Fruit fly (Drosophila melanogaster) whole organism, embryonic: ENCODE results near the gene CG13924.

Source experiments
- Adf1 ChIP-seq: fragments of 200-800 bp; sonication (Bioruptor generic); IDR thresholded peaks from 2 replicates; pipeline ENCODE4 v1.3.6; 2022; ENCODE audit warnings: missing biosample characterization, missing genetic modification characterization
- Aef1 ChIP-seq: fragments of 200-800 bp; sonication (Bioruptor generic); IDR thresholded peaks from 3 replicates; pipeline ENCODE4 v1.3.6; 2022; ENCODE audit warnings: missing biosample characterization, missing genetic modification characterization
- B-H2 ChIP-seq: fragments of 200-800 bp; sonication (Bioruptor generic); optimal IDR thresholded peaks from 2 replicates; lab custom pipeline; 2018; ENCODE audit warnings: missing biosample characterization, mild to moderate bottlenecking, missing genetic modification characterization
- C15 ChIP-seq: fragments of 200-800 bp; sonication (Bioruptor generic); IDR thresholded peaks from 3 replicates; pipeline ENCODE4 v1.3.6; 2022; ENCODE audit warnings: missing biosample characterization, missing genetic modification characterization
- CG10543 ChIP-seq: fragments of 200-800 bp; sonication (Bioruptor generic); optimal IDR thresholded peaks from 3 replicates; lab custom pipeline; 2017; ENCODE audit warnings: missing biosample characterization, mild to moderate bottlenecking, missing genetic modification characterization, moderate library complexity
- CG12391 ChIP-seq: fragments of 200-800 bp; sonication (Bioruptor generic); optimal IDR thresholded peaks from 3 replicates; lab custom pipeline; 2018; ENCODE audit warnings: missing biosample characterization, mild to moderate bottlenecking, missing genetic modification characterization, moderate library complexity
- CG13775 ChIP-seq: fragments of 200-800 bp; sonication (Bioruptor generic); optimal IDR thresholded peaks from 3 replicates; lab custom pipeline; 2017; ENCODE audit warnings: missing biosample characterization, mild to moderate bottlenecking, missing genetic modification characterization
- CG14667 ChIP-seq: fragments of 200-800 bp; sonication (Bioruptor generic); IDR thresholded peaks from 2 replicates; pipeline ENCODE4 v1.3.6; 2022; ENCODE audit warnings: missing biosample characterization, missing genetic modification characterization
- CG15514 ChIP-seq: fragments of 200-800 bp; sonication (Bioruptor generic); optimal IDR thresholded peaks from 3 replicates; lab custom pipeline; 2017; ENCODE audit warnings: missing biosample characterization, missing genetic modification characterization, mild to moderate bottlenecking, moderate library complexity, missing genetic modification reagents
- CG15601 ChIP-seq: fragments of 200-800 bp; sonication (Bioruptor generic); optimal IDR thresholded peaks from 3 replicates; lab custom pipeline; 2019; ENCODE audit warnings: missing biosample characterization, mild to moderate bottlenecking, missing genetic modification characterization, moderate library complexity
- CG16815 ChIP-seq: fragments of 200-800 bp; sonication (Bioruptor generic); optimal IDR thresholded peaks from 3 replicates; lab custom pipeline; 2017; ENCODE audit warnings: missing biosample characterization, mild to moderate bottlenecking, missing genetic modification characterization
- CG17186 ChIP-seq: fragments of 200-800 bp; sonication (Bioruptor generic); optimal IDR thresholded peaks from 3 replicates; lab custom pipeline; 2017; ENCODE audit warnings: missing biosample characterization, missing genetic modification reagents, missing genetic modification characterization
- CG17359 ChIP-seq: fragments of 200-800 bp; sonication (Bioruptor generic); optimal IDR thresholded peaks from 3 replicates; lab custom pipeline; 2018; ENCODE audit warnings: missing biosample characterization, mild to moderate bottlenecking, missing genetic modification characterization, moderate library complexity
- CG18262 ChIP-seq: fragments of 200-800 bp; optimal IDR thresholded peaks from 3 replicates; lab custom pipeline; 2019; ENCODE audit warnings: missing biosample characterization, mild to moderate bottlenecking, missing genetic modification characterization, moderate library complexity
- CG18599 ChIP-seq: fragments of 200-800 bp; sonication (Bioruptor generic); optimal IDR thresholded peaks from 3 replicates; lab custom pipeline; 2017; ENCODE audit warnings: missing biosample characterization, missing genetic modification characterization, mild to moderate bottlenecking, moderate library complexity, missing genetic modification reagents
- CG2202 ChIP-seq: fragments of 200-800 bp; sonication (Bioruptor generic); optimal IDR thresholded peaks from 2 replicates; lab custom pipeline; 2018; ENCODE audit warnings: missing biosample characterization, mild to moderate bottlenecking, missing genetic modification characterization
- CG3847 ChIP-seq: fragments of 200-800 bp; sonication (Bioruptor generic); IDR thresholded peaks from 2 replicates; pipeline ENCODE4 v1.3.6; 2022; ENCODE audit warnings: missing biosample characterization, missing genetic modification characterization
- CG6175 ChIP-seq: fragments of 200-800 bp; sonication (Bioruptor generic); IDR thresholded peaks from 3 replicates; pipeline ENCODE4 v1.3.6; 2022; ENCODE audit warnings: missing biosample characterization, missing genetic modification characterization
- CG6791 ChIP-seq: fragments of 200-800 bp; sonication (Bioruptor generic); IDR thresholded peaks from 3 replicates; pipeline ENCODE4 v1.3.6; 2022; ENCODE audit warnings: missing biosample characterization, missing genetic modification characterization; ENCODE audit not compliant: partially characterized antibody
- CG8281 ChIP-seq: fragments of 200-800 bp; sonication (Bioruptor generic); optimal IDR thresholded peaks from 2 replicates; lab custom pipeline; 2018; ENCODE audit warnings: missing biosample characterization, mild to moderate bottlenecking, missing genetic modification characterization, moderate library complexity
- CG8478 ChIP-seq: fragments of >200 bp; optimal IDR thresholded peaks from 2 replicates; lab custom pipeline; 2018
- Camta ChIP-seq: fragments of 200-800 bp; sonication (Bioruptor generic); optimal IDR thresholded peaks from 2 replicates; lab custom pipeline; 2016; ENCODE audit warnings: missing biosample characterization, missing genetic modification characterization
- CkIIα-i1 ChIP-seq: fragments of 200-800 bp; sonication (Bioruptor generic); IDR thresholded peaks from 2 replicates; pipeline ENCODE4 v1.3.6; 2022; ENCODE audit warnings: missing biosample characterization, missing genetic modification characterization
- CoRest ChIP-seq: fragments of 200-800 bp; sonication (Bioruptor generic); optimal IDR thresholded peaks from 3 replicates; lab custom pipeline; 2018; ENCODE audit warnings: missing biosample characterization, mild to moderate bottlenecking, missing genetic modification characterization, moderate library complexity
- Hr51 ChIP-seq, 2 experiments: fragments of 200-800 bp; sonication (Bioruptor generic); optimal IDR thresholded peaks; 2 replicates in 1 of 2; 3 replicates in 1 of 2; lab custom pipeline; 2016 to 2018; ENCODE audit warnings: missing biosample characterization in 2 of 2, missing genetic modification characterization in 2 of 2, mild to moderate bottlenecking in 1 of 2, moderate library complexity in 1 of 2
- MBD-R2 ChIP-seq: fragments of 200-800 bp; sonication (Bioruptor generic); IDR thresholded peaks from 2 replicates; pipeline ENCODE4 v1.3.6; 2022; ENCODE audit warnings: missing biosample characterization, missing genetic modification characterization
- Myb ChIP-seq: fragments of 200-800 bp; sonication (Bioruptor generic); optimal IDR thresholded peaks from 2 replicates; lab custom pipeline; 2016; ENCODE audit warnings: missing biosample characterization, missing genetic modification characterization
- az2 ChIP-seq: fragments of 200-800 bp; sonication (Bioruptor generic); optimal IDR thresholded peaks from 3 replicates; lab custom pipeline; 2016; ENCODE audit warnings: missing biosample characterization, missing genetic modification characterization
- bab2 ChIP-seq: fragments of 200-800 bp; sonication (Bioruptor generic); optimal IDR thresholded peaks from 2 replicates; lab custom pipeline; 2016; ENCODE audit warnings: missing biosample characterization, missing genetic modification characterization
- chif ChIP-seq, 2 experiments: fragments of 200-800 bp; sonication (Bioruptor generic); optimal IDR thresholded peaks; 3 replicates each; lab custom pipeline; 2016; ENCODE audit warnings: missing biosample characterization in 2 of 2, missing genetic modification characterization in 2 of 2
- chinmo ChIP-seq: fragments of 200-800 bp; sonication (Bioruptor generic); IDR thresholded peaks from 4 replicates; pipeline ENCODE4 v1.3.6; 2022; ENCODE audit warnings: missing biosample characterization, missing genetic modification characterization; ENCODE audit not compliant: partially characterized antibody
- da ChIP-seq: fragments of 200-800 bp; sonication (Bioruptor generic); optimal IDR thresholded peaks from 2 replicates; lab custom pipeline; 2016; ENCODE audit warnings: missing biosample characterization, missing genetic modification characterization
- dati ChIP-seq: fragments of 200-800 bp; sonication (Bioruptor generic); IDR thresholded peaks from 2 replicates; pipeline ENCODE4 v1.3.6; 2022; ENCODE audit warnings: missing biosample characterization, missing genetic modification characterization
- esg ChIP-seq: fragments of 200-800 bp; sonication (Bioruptor generic); conservative IDR thresholded peaks from 2 replicates; pipeline ENCODE4 v1.3.6; 2022; ENCODE audit warnings: missing biosample characterization, missing genetic modification characterization
- ewg ChIP-seq: fragments of 200-800 bp; sonication (Bioruptor generic); optimal IDR thresholded peaks from 3 replicates; lab custom pipeline; 2017; ENCODE audit warnings: mild to moderate bottlenecking, missing biosample characterization, missing genetic modification reagents, missing genetic modification characterization
- fu2 ChIP-seq: fragments of 200-800 bp; sonication (Bioruptor generic); optimal IDR thresholded peaks from 2 replicates; lab custom pipeline; 2016; ENCODE audit warnings: missing biosample characterization, missing genetic modification characterization
- gcm2 ChIP-seq: fragments of 200-800 bp; sonication (Bioruptor generic); optimal IDR thresholded peaks from 2 replicates; lab custom pipeline; 2016; ENCODE audit warnings: missing biosample characterization, missing genetic modification characterization
- gsb-n ChIP-seq: fragments of 200-800 bp; sonication (Bioruptor generic); optimal IDR thresholded peaks from 3 replicates; lab custom pipeline; 2018; ENCODE audit warnings: missing biosample characterization, mild to moderate bottlenecking, missing genetic modification characterization
- hbn ChIP-seq: fragments of 200-800 bp; sonication (Bioruptor generic); IDR thresholded peaks from 2 replicates; pipeline ENCODE4 v1.3.6; 2022; ENCODE audit warnings: missing biosample characterization, missing genetic modification characterization; ENCODE audit not compliant: partially characterized antibody
- jumu ChIP-seq: fragments of 200-800 bp; sonication (Bioruptor generic); optimal IDR thresholded peaks from 3 replicates; lab custom pipeline; 2016; ENCODE audit warnings: missing biosample characterization, missing genetic modification characterization
- kni ChIP-seq: fragments of 200-800 bp; sonication (Bioruptor generic); optimal IDR thresholded peaks from 3 replicates; lab custom pipeline; 2017; ENCODE audit warnings: mild to moderate bottlenecking, missing biosample characterization, missing genetic modification reagents, missing genetic modification characterization
- lab ChIP-seq: fragments of 200-800 bp; sonication (Bioruptor generic); optimal IDR thresholded peaks from 3 replicates; lab custom pipeline; 2017; ENCODE audit warnings: missing biosample characterization, missing genetic modification characterization, mild to moderate bottlenecking, moderate library complexity, missing genetic modification reagents
- mld ChIP-seq: fragments of 200-800 bp; sonication (Bioruptor generic); IDR thresholded peaks from 3 replicates; pipeline ENCODE4 v1.3.6; 2022; ENCODE audit warnings: missing biosample characterization, missing genetic modification characterization; ENCODE audit not compliant: partially characterized antibody
- pnt ChIP-seq: fragments of 200-800 bp; sonication (Bioruptor generic); optimal IDR thresholded peaks from 3 replicates; lab custom pipeline; 2016; ENCODE audit warnings: missing biosample characterization, missing genetic modification characterization
- pzg ChIP-seq: fragments of 200-800 bp; sonication (Bioruptor generic); optimal IDR thresholded peaks from 3 replicates; lab custom pipeline; 2018; ENCODE audit warnings: missing biosample characterization, mild to moderate bottlenecking, missing genetic modification characterization, moderate library complexity
- slou ChIP-seq: fragments of 200-800 bp; sonication (Bioruptor generic); optimal IDR thresholded peaks from 3 replicates; lab custom pipeline; 2016; ENCODE audit warnings: missing biosample characterization, missing genetic modification characterization
- sna ChIP-seq: fragments of 200-800 bp; sonication (Bioruptor generic); IDR thresholded peaks from 2 replicates; pipeline ENCODE4 v1.3.6; 2022; ENCODE audit warnings: missing biosample characterization, missing genetic modification characterization; ENCODE audit not compliant: partially characterized antibody
- unc-4 ChIP-seq: fragments of 200-800 bp; sonication (Bioruptor generic); IDR thresholded peaks from 2 replicates; pipeline ENCODE4 v1.3.6; 2022; ENCODE audit warnings: missing biosample characterization, missing genetic modification characterization; ENCODE audit not compliant: partially characterized antibody

CG13924 gene

DNA sequence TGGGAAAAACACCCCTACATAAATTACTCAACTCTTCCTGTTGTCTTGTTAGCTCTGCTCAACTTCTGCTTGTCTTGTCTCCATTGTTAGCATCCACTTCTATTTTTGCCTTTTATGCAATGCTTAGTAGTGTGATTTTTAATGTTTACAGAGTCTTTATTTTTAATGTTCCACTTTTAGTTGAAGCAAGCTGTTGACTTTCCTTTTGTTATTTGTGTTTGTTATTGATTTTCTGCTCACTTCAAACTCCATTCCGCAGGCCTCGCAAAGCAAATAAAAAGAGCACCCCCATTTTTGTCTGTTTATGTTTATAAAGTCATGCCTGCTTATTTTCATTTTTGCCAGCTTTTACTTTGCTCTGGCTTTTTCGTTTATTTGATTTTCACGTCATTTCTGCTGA, 12.1 kb downstream of the CG13924 start (continued):
- TF ChIP-seq CG6175 (GFP tag; lab: Robert Waterston, UW) (no peak), CG18599 (peak; percentile 21), B-H2 (GFP tag; lab: Kevin White, UChicago) (no peak), az2 (GFP tag; lab: Kevin White, UChicago) (no peak), CG17359 (tag; lab: Kevin White, UChicago) (peak; percentile 24)

DNA sequence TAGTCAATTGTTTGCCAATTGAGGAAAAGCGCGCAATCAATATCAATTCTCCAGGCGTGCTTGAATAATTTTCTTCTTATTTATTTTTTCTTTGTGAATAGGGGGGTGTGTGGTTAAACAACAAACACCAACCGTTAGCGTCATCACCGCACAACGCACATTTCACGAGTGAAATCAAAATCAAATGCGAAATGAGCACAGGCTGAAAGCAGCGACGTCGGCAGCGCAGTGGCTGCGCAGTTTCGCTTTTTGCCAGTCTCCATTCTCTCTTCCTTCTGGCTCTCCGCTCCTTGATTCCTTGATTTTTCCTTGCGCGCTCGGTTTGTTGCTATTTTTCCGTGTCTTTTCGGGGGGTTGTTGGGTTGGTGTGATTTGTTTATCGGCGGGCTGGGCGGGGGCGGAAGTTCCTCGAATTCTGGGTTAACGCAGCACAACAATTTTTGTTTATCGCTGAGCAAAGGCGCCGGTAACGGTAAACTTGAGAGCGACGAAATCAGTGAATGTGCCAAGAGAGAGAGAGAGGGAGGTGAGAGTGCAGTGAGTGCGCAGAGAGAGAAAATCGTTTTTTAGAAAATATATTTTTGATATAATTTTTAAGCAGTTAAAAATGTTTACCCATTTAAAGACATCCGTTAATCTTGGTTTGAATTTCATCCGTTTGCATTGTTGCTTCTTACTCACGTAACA, 13.2 kb downstream of the CG13924 start, which contains the start of gene CG13937:
Gene CG13937 (minus strand): TSS at position 174 of the 687 bp plus-strand sequence.
- TF ChIP-seq slou: no peak
- no peak for TF ChIP-seq CG8281 (tag; lab: Kevin White, UChicago)
- no peak for TF ChIP-seq dati
- peak; percentile 46 for TF ChIP-seq CG10543 (GFP tag; lab: Kevin White, UChicago)
- TF ChIP-seq esg (GFP tag; lab: Robert Waterston, UW): no peak
- TF ChIP-seq CG8478 (lab: Kevin White, UChicago): no peak
- TF ChIP-seq gcm2: no peak
- no peak for TF ChIP-seq Camta (GFP tag; lab: Kevin White, UChicago)
- TF ChIP-seq hbn: 0 out of 2 replicates have a peak, but pooled peaks have one; percentile 32
- TF ChIP-seq kni: no peak
- peak; percentile 95 for TF ChIP-seq Adf1
- TF ChIP-seq CkIIα-i1 (GFP tag; lab: Robert Waterston, UW): no peak
- TF ChIP-seq CG15601 (tag; lab: Kevin White, UChicago): no peak
- no peak for TF ChIP-seq CoRest (tag; lab: Kevin White, UChicago)
- no peak for TF ChIP-seq da (GFP tag; lab: Kevin White, UChicago)
- no peak for TF ChIP-seq jumu
- no peak for TF ChIP-seq fu2
- TF ChIP-seq CG16815 (GFP tag; lab: Kevin White, UChicago): no peak
- no peak for TF ChIP-seq CG14667 (GFP tag; lab: Robert Waterston, UW)
- TF ChIP-seq MBD-R2 (GFP tag; lab: Robert Waterston, UW): no peak
- 0 out of 2 replicates have a peak, but pooled peaks have one; percentile 18 for TF ChIP-seq unc-4 (GFP tag; lab: Robert Waterston, UW)
- TF ChIP-seq pnt (GFP tag; lab: Kevin White, UChicago): no peak
- no peak for TF ChIP-seq chif (GFP tag; optimal IDR thresholded peaks at IDR 0.05; lab: Kevin White, UChicago)
- TF ChIP-seq Hr51 (GFP tag; optimal IDR thresholded peaks at IDR 0.05; lab: Kevin White, UChicago): peak in 1 of 2 experiments; percentile 81
- no peak for TF ChIP-seq Aef1 (GFP tag; lab: Robert Waterston, UW)
- TF ChIP-seq mld (GFP tag; lab: Robert Waterston, UW): no peak
- TF ChIP-seq ewg: peak; percentile 46
- no peak for TF ChIP-seq bab2 (GFP tag; lab: Kevin White, UChicago)
- no peak for TF ChIP-seq gsb-n (tag; lab: Kevin White, UChicago)
- no peak for TF ChIP-seq CG13775 (GFP tag; lab: Kevin White, UChicago)
- TF ChIP-seq CG3847 (GFP tag; lab: Robert Waterston, UW): no peak
- TF ChIP-seq lab (GFP tag; lab: Kevin White, UChicago): peak; percentile 44
- no peak for TF ChIP-seq CG6791 (GFP tag; lab: Robert Waterston, UW)
- TF ChIP-seq CG2202: no peak
- no peak for TF ChIP-seq C15 (GFP tag; lab: Robert Waterston, UW)
- no peak for TF ChIP-seq sna (GFP tag; lab: Robert Waterston, UW)
- TF ChIP-seq Myb (GFP tag; lab: Kevin White, UChicago): peak; percentile 1
- no peak for TF ChIP-seq pzg (GFP tag; lab: Kevin White, UChicago)
- 0 out of 4 replicates have a peak, but pooled peaks have one; percentile 60 for TF ChIP-seq chinmo (GFP tag; lab: Robert Waterston, UW)
- TF ChIP-seq CG17186: no peak
- TF ChIP-seq CG15514 (GFP tag; lab: Kevin White, UChicago): peak; percentile 19
- no peak for TF ChIP-seq CG18262 (tag; lab: Kevin White, UChicago)
- no peak for TF ChIP-seq CG12391 (tag; lab: Kevin White, UChicago)
